Worm (Caenorhabditis elegans): ENCODE measurements around the gene tni-3.

ce11 chrV:16873642-16874041, 38.7 kb upstream of the tni-3 start, which contains the start of gene srw-23:
- no peak for TF ChIP-seq sox-2 (GFP tag; IDR thresholded peaks at IDR 0.05)
- no peak for TF ChIP-seq npax-4 (tag; optimal IDR thresholded peaks at IDR 0.05)
